Worm (Caenorhabditis elegans) whole organism, L4/young adult: ENCODE results near the gene T07D4.5.

Source experiments
- W03F9.2 ChIP-seq: fragments of 150-350 bp; optimal IDR thresholded peaks from 2 replicates; lab custom pipeline; 2014; ENCODE audit warnings: missing biosample characterization, missing genetic modification characterization
- dao-5 ChIP-seq: sonication (generic microtip); optimal IDR thresholded peaks from 2 replicates; lab custom pipeline; 2016; ENCODE audit warnings: missing genotype, missing genetic modification characterization, moderate library complexity, missing compliant biosample characterization

DNA sequence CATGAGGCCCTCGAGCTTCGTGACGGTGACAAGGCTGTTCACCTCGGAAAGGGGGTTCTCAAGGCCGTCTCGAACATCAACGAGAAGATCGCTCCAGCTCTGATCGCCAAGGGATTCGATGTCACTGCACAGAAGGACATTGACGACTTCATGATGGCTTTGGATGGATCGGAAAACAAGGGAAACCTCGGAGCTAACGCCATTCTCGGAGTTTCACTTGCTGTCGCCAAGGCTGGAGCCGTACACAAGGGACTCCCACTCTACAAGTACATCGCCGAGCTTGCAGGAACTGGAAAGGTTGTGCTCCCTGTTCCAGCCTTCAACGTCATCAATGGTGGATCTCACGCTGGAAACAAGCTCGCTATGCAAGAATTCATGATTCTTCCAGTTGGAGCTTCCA, 48.3 kb upstream of the T07D4.5 start:
- TF ChIP-seq W03F9.2 (no peak), dao-5 (no peak)
